Worm (Caenorhabditis elegans): Measurements from ENCODE around the gene sftd-3.

The sftd-3 gene

DNA sequence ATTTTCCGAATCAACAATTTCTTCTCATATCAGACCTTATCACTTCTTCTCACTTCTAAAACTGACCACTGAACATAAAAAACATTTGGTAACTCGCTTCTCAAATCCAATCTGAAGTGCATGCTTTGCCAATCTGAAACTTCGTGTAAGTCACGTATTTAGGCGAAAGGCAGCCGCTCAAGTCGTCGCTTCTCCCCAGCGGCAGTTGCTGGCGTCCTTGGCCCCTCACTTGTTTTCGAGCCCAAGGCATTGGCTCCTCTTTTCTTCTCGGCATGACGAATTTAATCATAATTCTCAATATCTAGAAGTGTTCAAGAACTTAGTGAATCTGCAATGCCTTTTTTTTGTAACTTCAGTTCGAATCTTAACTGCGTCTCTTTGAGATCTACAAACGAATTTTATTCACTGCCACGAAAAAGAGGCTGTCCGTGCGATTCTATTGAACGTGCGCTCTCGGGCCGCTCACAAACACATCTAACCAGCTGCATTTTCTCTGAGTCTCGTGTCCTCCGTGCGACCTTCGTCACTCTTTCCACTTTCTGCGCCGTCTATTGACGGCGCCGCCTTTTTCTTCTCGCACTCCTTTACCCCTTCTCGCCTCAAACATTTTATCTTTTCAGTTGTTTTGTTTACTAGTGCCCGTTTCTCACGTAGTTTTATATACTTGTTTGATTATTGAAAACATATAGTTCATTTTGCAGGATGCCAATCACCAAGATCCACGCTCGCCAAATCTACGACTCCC is 32.4 kb downstream of the sftd-3 start (continued):
- TF ChIP-seq nhr-76 (tag; optimal IDR thresholded peaks at IDR 0.05) (no peak), ceh-82 (tag; optimal IDR thresholded peaks at IDR 0.05) (peak in 1 of 3 experiments; percentile 19), mdl-1 (tag; optimal IDR thresholded peaks at IDR 0.05) (peak in 1 of 2 experiments; percentile 32), ztf-4 (tag; optimal IDR thresholded peaks at IDR 0.05) (no peak), hlh-4 (tag; optimal IDR thresholded peaks at IDR 0.05) (no peak), fos-1 (tag; optimal IDR thresholded peaks at IDR 0.05) (no peak), efl-1 (optimal IDR thresholded peaks at IDR 0.05) (no peak), efl-1 (GFP tag; optimal IDR thresholded peaks at IDR 0.05 in 1 of 2) (peak; percentile 3 to 6), unc-98 (GFP tag; IDR thresholded peaks at IDR 0.05) (no peak), nhr-20 (tag; optimal IDR thresholded peaks at IDR 0.05) (peak; percentile 25), tlp-1 (tag; optimal IDR thresholded peaks at IDR 0.05) (no peak), lir-3 (tag; optimal IDR thresholded peaks at IDR 0.05; ENCODE audit: poor library complexity) (no peak), snpc-4 (tag; optimal IDR thresholded peaks at IDR 0.05) (no peak), dsc-1 (tag; optimal IDR thresholded peaks at IDR 0.05) (peak; percentile 4), rnt-1 (tag; optimal IDR thresholded peaks at IDR 0.05) (no peak), vab-15 (tag; optimal IDR thresholded peaks at IDR 0.05) (no peak), Y116A8C.19 (tag; optimal IDR thresholded peaks at IDR 0.05; ENCODE audit: borderline replicate concordance) (no peak), elt-3 (tag; optimal IDR thresholded peaks at IDR 0.05) (no peak), swsn-7 (tag; optimal IDR thresholded peaks at IDR 0.05) (peak; percentile 21), C04F5.9 (tag; optimal IDR thresholded peaks at IDR 0.05) (no peak), isw-1 (GFP tag; IDR thresholded peaks at IDR 0.05) (no peak), mab-9 (GFP tag; IDR thresholded peaks at IDR 0.05) (no peak), fkh-8 (tag; optimal IDR thresholded peaks at IDR 0.05) (no peak), tbx-2 (tag; optimal IDR thresholded peaks at IDR 0.05) (no peak), nhr-85 (tag) (no peak), C34B4.2 (tag; optimal IDR thresholded peaks at IDR 0.05) (no peak), pag-3 (tag; optimal IDR thresholded peaks at IDR 0.05; ENCODE audit: borderline replicate concordance, insufficient read depth) (no peak), hpl-2 (GFP tag; optimal IDR thresholded peaks at IDR 0.05) (no peak), nhr-71 (tag; optimal IDR thresholded peaks at IDR 0.05) (peak; percentile 34), lin-35 (GFP tag; optimal IDR thresholded peaks at IDR 0.05) (peak; percentile 29 to 31), ets-5 (GFP tag; IDR thresholded peaks at IDR 0.05) (no peak), xbp-1 (tag; optimal IDR thresholded peaks at IDR 0.05) (peak; percentile 25), skn-1 (tag; optimal IDR thresholded peaks at IDR 0.05) (no peak), lin-14 (GFP tag; optimal IDR thresholded peaks at IDR 0.05) (peak; percentile 76), efl-3 (GFP tag; optimal IDR thresholded peaks at IDR 0.05) (no peak)

DNA sequence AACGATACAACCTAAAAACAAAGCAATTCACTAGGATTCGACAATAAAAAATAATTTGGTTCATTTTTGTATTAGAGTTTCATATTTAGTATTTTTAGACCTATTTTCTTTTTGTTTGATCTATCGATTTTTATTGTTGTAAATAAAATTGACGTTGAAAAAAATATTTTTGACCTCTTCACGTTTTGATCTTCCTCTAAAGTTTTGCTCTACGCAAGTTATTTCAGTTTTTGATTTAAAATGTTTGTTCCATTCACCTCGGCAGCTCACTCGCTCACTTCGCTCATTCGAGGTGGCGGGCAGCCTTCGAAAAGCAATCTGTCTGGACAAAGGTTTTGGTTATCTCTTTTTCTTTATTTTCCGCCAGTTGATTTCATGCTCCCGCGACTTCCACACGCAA is 33.2 kb downstream of the sftd-3 start, which contains the start of gene enol-1:
Gene enol-1, plus strand, starts transcription at position 235 of the 400 bp plus-strand sequence.
- no peak for TF ChIP-seq grh-1 (GFP tag; IDR thresholded peaks at IDR 0.05)
- no peak for TF ChIP-seq ztf-11 (tag; optimal IDR thresholded peaks at IDR 0.05)
- TF ChIP-seq unc-86 (tag; optimal IDR thresholded peaks at IDR 0.05) = no peak
- no peak for TF ChIP-seq ztf-4 (tag; optimal IDR thresholded peaks at IDR 0.05)
- no peak for TF ChIP-seq elt-2 (tag; optimal IDR thresholded peaks at IDR 0.05)
- no peak for TF ChIP-seq rnt-1 (tag; optimal IDR thresholded peaks at IDR 0.05)
- no peak for TF ChIP-seq dsc-1 (tag; optimal IDR thresholded peaks at IDR 0.05)
- TF ChIP-seq nhr-84 (tag; optimal IDR thresholded peaks at IDR 0.05) = no peak
- no peak for TF ChIP-seq hpl-2 (GFP tag; optimal IDR thresholded peaks at IDR 0.05)
- TF ChIP-seq pax-3 (tag; optimal IDR thresholded peaks at IDR 0.05) = no peak

Data from whole organism, L1 larva.